Fruit fly (Drosophila melanogaster): ENCODE measurements around the gene Ubc84D.

DNA sequence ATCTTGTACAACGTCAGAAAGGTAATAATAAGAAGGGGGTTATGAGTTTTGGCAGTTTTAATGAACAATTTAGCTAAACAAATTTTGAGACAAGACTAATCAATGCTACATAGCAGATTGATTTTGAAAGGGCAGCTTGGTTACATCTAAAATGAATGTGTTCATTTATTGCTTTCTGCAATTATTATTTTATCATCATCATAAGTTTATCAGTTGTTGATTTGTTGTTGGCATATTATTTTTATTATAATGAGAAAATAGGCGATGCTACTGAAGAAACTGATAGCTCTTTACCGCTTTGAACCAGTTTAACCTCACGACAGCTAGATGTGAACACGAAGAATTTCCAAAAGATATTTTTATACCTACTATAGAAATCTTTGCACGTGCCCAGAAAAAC, 17.0 kb downstream of the Ubc84D start, which contains the start of gene Mics1:
- no peak for TF ChIP-seq CG5204 (GFP tag; optimal IDR thresholded peaks at IDR 0.05)
- TF ChIP-seq CG11617 (GFP tag; optimal IDR thresholded peaks at IDR 0.05): no peak
- no peak for TF ChIP-seq cic (GFP tag; optimal IDR thresholded peaks at IDR 0.05)
- no peak for TF ChIP-seq CG7045 (GFP tag; optimal IDR thresholded peaks at IDR 0.05)
- TF ChIP-seq toe (GFP tag; optimal IDR thresholded peaks at IDR 0.05): no peak
- TF ChIP-seq CG1620 (GFP tag; optimal IDR thresholded peaks at IDR 0.05): no peak
- no peak for TF ChIP-seq CG7101 (tag; optimal IDR thresholded peaks at IDR 0.05)
- TF ChIP-seq CG33017 (tag; optimal IDR thresholded peaks at IDR 0.05): no peak
- TF ChIP-seq ovo (GFP tag; optimal IDR thresholded peaks at IDR 0.05): no peak

All from whole organism, adult.